Fruit fly (Drosophila melanogaster) Kc167 (cell line): Measurements from ENCODE around the gene Ugt37C2.

Source experiments
- Myc ChIP-seq: fragments of >200 bp; optimal IDR thresholded peaks from 2 replicates; lab custom pipeline; 2017; ENCODE audit warnings: missing external identifiers
- Sin3A ChIP-seq: fragments of >200 bp; optimal IDR thresholded peaks from 2 replicates; lab custom pipeline; 2018; ENCODE audit warnings: missing external identifiers
- psq ChIP-seq: fragments of >200 bp; optimal IDR thresholded peaks from 2 replicates; lab custom pipeline; 2017; ENCODE audit warnings: missing external identifiers

DNA sequence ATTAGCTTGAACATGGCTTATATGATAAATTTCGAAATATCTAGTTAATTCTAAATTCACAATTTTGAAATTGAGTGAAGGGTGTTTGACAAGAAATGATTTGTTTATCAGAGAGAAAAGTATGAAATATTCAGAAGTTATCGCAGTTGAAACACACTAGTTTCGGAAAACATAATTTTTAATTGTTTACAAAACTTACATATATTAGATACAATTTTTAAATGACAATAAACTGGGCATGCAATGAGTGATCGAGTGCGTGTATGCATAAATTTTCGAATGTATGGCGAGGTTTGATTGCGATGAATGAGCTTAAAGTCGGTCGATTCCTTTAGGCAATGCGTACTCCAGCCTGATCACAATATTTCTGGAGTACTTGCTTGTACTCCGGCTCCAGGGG, 27.0 kb downstream of the Ugt37C2 start, which contains the start of gene CG13280:
- TF ChIP-seq psq (lab: Kevin White, UChicago) (no peak), Myc (lab: Kevin White, UChicago) (no peak), Sin3A (no peak)
